Worm (Caenorhabditis elegans) whole organism, L4/young adult: ENCODE measurements around the gene F35B3.3.

Experiments
- W03F9.2 ChIP-seq: fragments of 150-350 bp; optimal IDR thresholded peaks from 2 replicates; lab custom pipeline; 2014; ENCODE audit warnings: missing biosample characterization, missing genetic modification characterization
- dao-5 ChIP-seq: sonication (generic microtip); optimal IDR thresholded peaks from 2 replicates; lab custom pipeline; 2016; ENCODE audit warnings: missing genotype, missing genetic modification characterization, moderate library complexity, missing compliant biosample characterization
- him-1 ChIP-seq: sonication (generic microtip); optimal IDR thresholded peaks from 2 replicates; lab custom pipeline; 2016; ENCODE audit warnings: missing genotype, missing genetic modification reagents, missing genetic modification characterization, missing compliant biosample characterization

DNA sequence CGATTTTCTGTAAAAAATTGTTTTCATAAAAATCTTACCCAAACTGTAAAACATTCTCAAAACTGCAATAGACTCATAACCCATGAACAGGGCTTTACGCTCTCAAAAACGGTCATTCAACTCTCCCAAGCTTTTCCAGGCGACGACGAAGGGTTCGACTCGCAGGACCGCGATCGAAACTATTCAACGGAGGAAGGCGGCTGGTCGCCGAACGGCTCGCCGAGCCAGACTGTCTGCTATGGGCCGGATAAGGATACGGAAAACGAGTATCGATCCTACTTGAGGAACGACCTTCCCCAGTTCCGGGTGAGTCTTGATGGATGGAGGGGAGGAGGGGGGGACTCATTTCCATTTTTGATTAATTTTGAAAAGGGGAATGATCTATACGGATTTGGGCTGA is 45.4 kb upstream of the F35B3.3 start:
- TF ChIP-seq him-1 (tag; lab: Kevin White, UChicago) (no peak), W03F9.2 (no peak), dao-5 (tag; lab: Kevin White, UChicago) (no peak)
